Fruit fly (Drosophila melanogaster): ENCODE data around the gene Strump.

Strump gene

dm6 chr3L:16160420-16161069 is 38.7 kb downstream of the Strump start (continued):
- TF ChIP-seq CG3407 (GFP tag; optimal IDR thresholded peaks at IDR 0.05) (no peak), ssp (GFP tag; IDR thresholded peaks at IDR 0.05) (peak; percentile 39; the same call in 1 of the 2 replicates), CG17361 (GFP tag; IDR thresholded peaks at IDR 0.05) (peak; percentile 56; the same call in 2 of the 3 replicates), CG10462 (GFP tag; optimal IDR thresholded peaks at IDR 0.05) (no peak), CG34422 (GFP tag; IDR thresholded peaks at IDR 0.05) (peak; percentile 33; the same call in 1 of the 3 replicates), CG12769 (tag; optimal IDR thresholded peaks at IDR 0.05) (peak; percentile 70), cg (GFP tag; optimal IDR thresholded peaks at IDR 0.05) (peak; percentile 24), CG7963 (GFP tag; IDR thresholded peaks at IDR 0.05; ENCODE audit: partially characterized antibody) (no peak), gsb-n (tag; optimal IDR thresholded peaks at IDR 0.05) (no peak), vfl (GFP tag; optimal IDR thresholded peaks at IDR 0.05) (no peak), stc (GFP tag; IDR thresholded peaks at IDR 0.05) (no peak; the same call in 1 of the 2 replicates), CG33213 (GFP tag; optimal IDR thresholded peaks at IDR 0.05) (no peak), CG1024 (GFP tag; IDR thresholded peaks at IDR 0.05) (no peak), C15 (GFP tag; IDR thresholded peaks at IDR 0.05) (no peak), bcd (GFP tag; optimal IDR thresholded peaks at IDR 0.05) (peak; percentile 60), CG6765 (GFP tag; optimal IDR thresholded peaks at IDR 0.05) (no peak), sug (tag; optimal IDR thresholded peaks at IDR 0.05) (peak; percentile 46), CG13424 (tag; optimal IDR thresholded peaks at IDR 0.05) (peak; percentile 77), esg (GFP tag; conservative IDR thresholded peaks at IDR 0.05) (peak; percentile 47), zfh1 (GFP tag; IDR thresholded peaks at IDR 0.05) (no peak), cato (GFP tag; optimal IDR thresholded peaks at IDR 0.05; ENCODE audit: borderline replicate concordance) (peak; percentile 4), CG4854 (GFP tag; optimal IDR thresholded peaks at IDR 0.05) (peak; percentile 31), CG7987 (GFP tag; optimal IDR thresholded peaks at IDR 0.05) (peak; percentile 55), jumu (GFP tag; optimal IDR thresholded peaks at IDR 0.05) (peak; percentile 23), CkIIα-i1 (GFP tag; IDR thresholded peaks at IDR 0.05) (no peak), CHES-1-like (GFP tag; optimal IDR thresholded peaks at IDR 0.05) (peak; percentile 62), CG1233 (GFP tag; optimal IDR thresholded peaks at IDR 0.05) (peak; percentile 20), HLH3B (GFP tag; IDR thresholded peaks at IDR 0.05) (no peak), Med (GFP tag) (peak; percentile 82), CG15514 (GFP tag; optimal IDR thresholded peaks at IDR 0.05) (peak; percentile 44), CG12942 (GFP tag; optimal IDR thresholded peaks at IDR 0.05) (peak; percentile 35), Ets65A (GFP tag) (peak; percentile 96), HmgD (GFP tag; optimal IDR thresholded peaks at IDR 0.05) (no peak), CG6272 (GFP tag; IDR thresholded peaks at IDR 0.05) (no peak), stwl (tag; optimal IDR thresholded peaks at IDR 0.05) (no peak), Doc2 (GFP tag; IDR thresholded peaks at IDR 0.05) (no peak), CG8359 (GFP tag; optimal IDR thresholded peaks at IDR 0.05; ENCODE audit: borderline replicate concordance) (no peak), CG15601 (tag; optimal IDR thresholded peaks at IDR 0.05) (peak; percentile 11), YL-1 (GFP tag; optimal IDR thresholded peaks at IDR 0.05) (no peak), Elba2 (GFP tag; optimal IDR thresholded peaks at IDR 0.05) (no peak), corto (GFP tag; optimal IDR thresholded peaks at IDR 0.05) (no peak), lmd (GFP tag; IDR thresholded peaks at IDR 0.05) (peak; percentile 73), Chrac-16 (GFP tag; optimal IDR thresholded peaks at IDR 0.05) (peak; percentile 47), CG17568 (GFP tag; optimal IDR thresholded peaks at IDR 0.05) (no peak), CG12071 (GFP tag; optimal IDR thresholded peaks at IDR 0.05) (peak; percentile 24), Eip74EF (GFP tag; optimal IDR thresholded peaks at IDR 0.05) (peak in 1 of 2 experiments; percentile 25), CG7786 (GFP tag; optimal IDR thresholded peaks at IDR 0.05) (peak; percentile 69), br (optimal IDR thresholded peaks at IDR 0.05) (no peak), Hr3 (GFP tag; optimal IDR thresholded peaks at IDR 0.05) (peak; percentile 56), MTF-1 (GFP tag; optimal IDR thresholded peaks at IDR 0.05; ENCODE audit: borderline replicate concordance) (no peak)
